Worm (Caenorhabditis elegans) whole organism, L4 larva: ENCODE measurements around the gene Y37A1B.4.

Experiments used
- D1046.2 ChIP-seq: fragments of 200-800 bp; sonication (Bioruptor generic); IDR thresholded peaks from 2 replicates; pipeline ENCODE4 v1.3.6; 2022; ENCODE audit warnings: missing genetic modification characterization, missing compliant biosample characterization
- F26F4.8 ChIP-seq: fragments of 200-800 bp; sonication (Bioruptor generic); conservative IDR thresholded peaks from 2 replicates; pipeline ENCODE4 v1.3.6; 2022; ENCODE audit warnings: missing genetic modification characterization, missing compliant biosample characterization
- F37D6.2 ChIP-seq: sonication (generic microtip); optimal IDR thresholded peaks from 2 replicates; lab custom pipeline; 2016; ENCODE audit warnings: mild to moderate bottlenecking, missing genetic modification characterization, missing compliant biosample characterization
- F49E8.2 ChIP-seq: sonication (generic microtip); optimal IDR thresholded peaks from 2 replicates; lab custom pipeline; 2016; ENCODE audit warnings: missing compliant biosample characterization, mild to moderate bottlenecking, missing genetic modification characterization, borderline replicate concordance
- R02D3.7 ChIP-seq: fragments of 150-350 bp; sonication (generic microtip); optimal IDR thresholded peaks from 3 replicates; lab custom pipeline; 2014; ENCODE audit warnings: missing biosample characterization, missing genetic modification characterization
- T26A8.4 ChIP-seq: fragments of 200-800 bp; sonication (Bioruptor generic); IDR thresholded peaks from 2 replicates; pipeline ENCODE4 v1.3.6; 2022; ENCODE audit warnings: missing genetic modification characterization, missing compliant biosample characterization
- Y48G9A.11 ChIP-seq: fragments of 200-800 bp; sonication (Bioruptor generic); IDR thresholded peaks from 2 replicates; pipeline ENCODE4 v1.3.6; 2022; ENCODE audit warnings: missing genetic modification reagents, missing genetic modification characterization, missing compliant biosample characterization
- ZK546.5 ChIP-seq, 2 experiments: sonication (generic microtip); optimal IDR thresholded peaks; 2 replicates each; lab custom pipeline; 2017; ENCODE audit warnings: missing biosample characterization in 2 of 2, missing genetic modification characterization in 2 of 2
- aly-2 ChIP-seq: sonication (generic microtip); optimal IDR thresholded peaks from 2 replicates; lab custom pipeline; 2018; ENCODE audit warnings: missing biosample characterization, missing genetic modification characterization
- ama-1 ChIP-seq: fragments of 150-350 bp; optimal IDR thresholded peaks from 2 replicates; lab custom pipeline; 2014; ENCODE audit warnings: inconsistent platforms, mixed read lengths
- ceh-20 ChIP-seq: fragments of 200-800 bp; sonication (Bioruptor generic); IDR thresholded peaks from 2 replicates; pipeline ENCODE4 v1.3.6; 2022; ENCODE audit warnings: missing genetic modification reagents, missing genetic modification characterization, missing compliant biosample characterization
- ceh-28 ChIP-seq: fragments of 150-350 bp; optimal IDR thresholded peaks from 2 replicates; lab custom pipeline; 2014; ENCODE audit warnings: missing biosample characterization, missing genetic modification reagents, missing genetic modification characterization
- ceh-44 ChIP-seq: fragments of 200-800 bp; sonication (Bioruptor generic); IDR thresholded peaks from 2 replicates; pipeline ENCODE4 v1.3.6; 2022; ENCODE audit warnings: missing genetic modification reagents, missing genetic modification characterization, missing compliant biosample characterization
- ces-1 ChIP-seq: fragments of 150-350 bp; sonication (generic microtip); optimal IDR thresholded peaks from 4 replicates; lab custom pipeline; 2014; ENCODE audit warnings: missing biosample characterization, missing genetic modification reagents, missing genetic modification characterization
- daf-16 ChIP-seq, 3 experiments: sonication (generic microtip); optimal IDR thresholded peaks; 2 replicates each; lab custom pipeline; 2016 to 2017; ENCODE audit warnings: missing genetic modification characterization in 3 of 3, missing genetic modification reagents in 3 of 3, mild to moderate bottlenecking in 2 of 3, missing compliant biosample characterization in 2 of 3, missing biosample characterization in 1 of 3, moderate library complexity in 1 of 3
- daf-8 ChIP-seq: fragments of 200-800 bp; sonication (Bioruptor generic); IDR thresholded peaks from 2 replicates; pipeline ENCODE4 v1.3.6; 2022; ENCODE audit warnings: missing genetic modification characterization, missing compliant biosample characterization
- dmd-8 ChIP-seq: fragments of 200-800 bp; sonication (Bioruptor generic); IDR thresholded peaks from 2 replicates; pipeline ENCODE4 v1.3.6; 2022; ENCODE audit warnings: missing genetic modification characterization, missing compliant biosample characterization
- dmd-9 ChIP-seq: fragments of 200-800 bp; sonication (Bioruptor generic); IDR thresholded peaks from 2 replicates; pipeline ENCODE4 v1.3.6; 2022; ENCODE audit warnings: missing genetic modification reagents, missing genetic modification characterization, missing compliant biosample characterization
- dpl-1 ChIP-seq: fragments of 150-350 bp; optimal IDR thresholded peaks from 2 replicates; lab custom pipeline; 2014; ENCODE audit warnings: missing biosample characterization, missing genetic modification reagents, missing genetic modification characterization
- duxl-1 ChIP-seq: sonication (generic microtip); optimal IDR thresholded peaks from 2 replicates; lab custom pipeline; 2016; ENCODE audit warnings: mild to moderate bottlenecking, missing genetic modification characterization, moderate library complexity, missing compliant biosample characterization; ENCODE audit not compliant: poor library complexity
- egl-27 ChIP-seq: sonication (generic microtip); optimal IDR thresholded peaks from 3 replicates; lab custom pipeline; 2017; ENCODE audit warnings: missing biosample characterization, missing genetic modification reagents, missing genetic modification characterization
- gei-8 ChIP-seq: fragments of 200-800 bp; sonication (Bioruptor generic); optimal IDR thresholded peaks from 2 replicates; lab custom pipeline; 2018; ENCODE audit warnings: mild to moderate bottlenecking, missing genetic modification characterization, missing compliant biosample characterization
- hmg-1.1 ChIP-seq: fragments of 200-800 bp; sonication (Bioruptor generic); IDR thresholded peaks from 2 replicates; pipeline ENCODE4 v1.3.6; 2022; ENCODE audit warnings: missing genetic modification reagents, missing genetic modification characterization, missing compliant biosample characterization
- lin-1 ChIP-seq: fragments of 200-800 bp; sonication (Bioruptor generic); IDR thresholded peaks from 2 replicates; pipeline ENCODE4 v1.3.6; 2022; ENCODE audit warnings: missing genetic modification reagents, missing genetic modification characterization, missing compliant biosample characterization
- lin-15B ChIP-seq: fragments of 150-350 bp; sonication (generic microtip); optimal IDR thresholded peaks from 3 replicates; lab custom pipeline; 2014; ENCODE audit warnings: missing biosample characterization, missing genetic modification characterization
- lin-29 ChIP-seq: fragments of 200-800 bp; sonication (Bioruptor generic); IDR thresholded peaks from 2 replicates; pipeline ENCODE4 v1.3.6; 2022; ENCODE audit warnings: missing genetic modification reagents, missing genetic modification characterization, missing compliant biosample characterization
- lin-39 ChIP-seq: fragments of 150-350 bp; optimal IDR thresholded peaks from 2 replicates; lab custom pipeline; 2014; ENCODE audit warnings: missing biosample characterization, missing genetic modification reagents, missing genetic modification characterization
- lir-3 ChIP-seq: sonication (generic microtip); optimal IDR thresholded peaks from 2 replicates; lab custom pipeline; 2016; ENCODE audit warnings: mild to moderate bottlenecking, missing genetic modification characterization, missing compliant biosample characterization
- madf-5 ChIP-seq, 2 experiments: fragments of 200-800 bp; sonication (Bioruptor generic); IDR thresholded peaks; 2 replicates each; pipeline ENCODE4 v1.3.6; 2022; ENCODE audit warnings: missing compliant biosample characterization in 2 of 2, missing genetic modification characterization in 2 of 2
- mdl-1 ChIP-seq, 2 experiments: fragments of 150-350 bp in 1 of 2; sonication (generic microtip) in 1 of 2; optimal IDR thresholded peaks; 2 replicates each; lab custom pipeline; 2014 to 2017; ENCODE audit warnings: missing biosample characterization in 2 of 2, missing genetic modification characterization in 2 of 2
- mdt-29 ChIP-seq: fragments of 200-800 bp; sonication (Bioruptor generic); IDR thresholded peaks from 2 replicates; pipeline ENCODE4 v1.3.6; 2022; ENCODE audit warnings: missing genetic modification reagents, missing genetic modification characterization, missing compliant biosample characterization
- mep-1 ChIP-seq: fragments of 150-350 bp; sonication (generic microtip); optimal IDR thresholded peaks from 3 replicates; lab custom pipeline; 2014; ENCODE audit warnings: missing biosample characterization, missing genetic modification characterization
- mes-2 ChIP-seq: sonication (generic microtip); optimal IDR thresholded peaks from 2 replicates; lab custom pipeline; 2016; ENCODE audit warnings: missing genotype, mild to moderate bottlenecking, missing genetic modification characterization, missing compliant biosample characterization; ENCODE audit not compliant: poor library complexity, severe bottlenecking
- mxl-2 ChIP-seq: fragments of 200-800 bp; sonication (Bioruptor generic); conservative IDR thresholded peaks from 2 replicates; pipeline ENCODE4 v1.3.6; 2022; ENCODE audit warnings: missing genetic modification reagents, missing genetic modification characterization, missing compliant biosample characterization
- mxl-3 ChIP-seq: fragments of 200-800 bp; sonication (Bioruptor generic); optimal IDR thresholded peaks from 2 replicates; lab custom pipeline; 2018; ENCODE audit warnings: mild to moderate bottlenecking, missing genetic modification characterization, missing compliant biosample characterization
- nhr-102 ChIP-seq: sonication (generic microtip); optimal IDR thresholded peaks from 2 replicates; lab custom pipeline; 2016; ENCODE audit warnings: mild to moderate bottlenecking, missing genetic modification characterization, moderate library complexity, missing compliant biosample characterization
- nhr-11 ChIP-seq: fragments of 150-350 bp; optimal IDR thresholded peaks from 2 replicates; lab custom pipeline; 2014; ENCODE audit warnings: missing biosample characterization, missing genetic modification characterization
- nhr-111 ChIP-seq: fragments of 200-800 bp; sonication (Bioruptor generic); optimal IDR thresholded peaks from 2 replicates; lab custom pipeline; 2018; ENCODE audit warnings: mild to moderate bottlenecking, missing genetic modification characterization, missing compliant biosample characterization
- nhr-237 ChIP-seq: sonication (generic microtip); optimal IDR thresholded peaks from 2 replicates; lab custom pipeline; 2017; ENCODE audit warnings: missing biosample characterization, missing genetic modification characterization
- nhr-25 ChIP-seq: sonication (generic microtip); optimal IDR thresholded peaks from 2 replicates; lab custom pipeline; 2017; ENCODE audit warnings: missing genetic modification characterization, mild to moderate bottlenecking, missing compliant biosample characterization, antibody characterized with exemption, moderate library complexity, borderline replicate concordance; ENCODE audit not compliant: insufficient read depth
- nhr-28 ChIP-seq: fragments of 150-350 bp; optimal IDR thresholded peaks from 2 replicates; lab custom pipeline; 2014; ENCODE audit warnings: missing biosample characterization, missing genetic modification characterization
- rbr-2 ChIP-seq: sonication (generic microtip); optimal IDR thresholded peaks from 2 replicates; lab custom pipeline; 2016; ENCODE audit warnings: missing genotype, missing genetic modification characterization, missing compliant biosample characterization
- saeg-2 ChIP-seq: fragments of 200-800 bp; sonication (Bioruptor generic); IDR thresholded peaks from 2 replicates; pipeline ENCODE4 v1.3.6; 2022; ENCODE audit warnings: missing genetic modification reagents, missing genetic modification characterization, missing compliant biosample characterization
- sdz-12 ChIP-seq: fragments of 200-800 bp; sonication (Bioruptor generic); optimal IDR thresholded peaks from 2 replicates; lab custom pipeline; 2018; ENCODE audit warnings: mild to moderate bottlenecking, missing genetic modification characterization, missing compliant biosample characterization
- set-16 ChIP-seq: fragments of 200-800 bp; sonication (Bioruptor generic); IDR thresholded peaks from 2 replicates; pipeline ENCODE4 v1.3.6; 2022; ENCODE audit warnings: missing genetic modification reagents, missing genetic modification characterization, missing compliant biosample characterization
- snpc-1.2 ChIP-seq: fragments of 200-800 bp; sonication (Bioruptor generic); IDR thresholded peaks from 2 replicates; pipeline ENCODE4 v1.3.6; 2022; ENCODE audit warnings: missing genetic modification reagents, missing genetic modification characterization, missing compliant biosample characterization
- spr-1 ChIP-seq: sonication (generic microtip); optimal IDR thresholded peaks from 2 replicates; lab custom pipeline; 2016; ENCODE audit warnings: mild to moderate bottlenecking, missing genetic modification characterization, missing compliant biosample characterization
- spr-3 ChIP-seq: fragments of 200-800 bp; sonication (Bioruptor generic); optimal IDR thresholded peaks from 2 replicates; lab custom pipeline; 2018; ENCODE audit warnings: mild to moderate bottlenecking, missing genetic modification characterization, missing compliant biosample characterization
- zag-1 ChIP-seq: fragments of 150-350 bp; optimal IDR thresholded peaks from 2 replicates; lab custom pipeline; 2014; ENCODE audit warnings: missing biosample characterization, missing genetic modification characterization
- zfp-2 ChIP-seq: sonication (generic microtip); optimal IDR thresholded peaks from 2 replicates; lab custom pipeline; 2016; ENCODE audit warnings: mild to moderate bottlenecking, missing genetic modification characterization, missing compliant biosample characterization
- zfp-3 ChIP-seq: fragments of 200-800 bp; sonication (Bioruptor generic); conservative IDR thresholded peaks from 2 replicates; pipeline ENCODE4 v1.3.6; 2022; ENCODE audit warnings: missing genetic modification reagents, missing genetic modification characterization, missing compliant biosample characterization

Y37A1B.4 gene

DNA sequence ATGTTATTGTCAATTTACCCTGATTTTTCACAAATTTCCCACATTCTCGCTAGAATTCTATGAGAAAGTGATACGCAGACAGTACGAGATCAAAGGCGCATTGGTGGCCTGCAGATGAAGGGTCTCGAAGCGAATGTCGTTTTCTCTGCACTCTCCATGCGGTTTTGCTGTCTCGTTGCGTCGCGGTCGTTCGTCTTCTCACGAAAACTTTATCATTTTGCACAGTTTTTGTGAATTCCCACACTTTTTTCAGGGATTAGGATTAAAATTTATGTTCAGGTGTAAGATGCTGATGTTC, 10.4 kb upstream of the Y37A1B.4 start (continued):
- TF ChIP-seq duxl-1 (tag; lab: Kevin White, UChicago) (no peak), mdt-29 (GFP tag; lab: Robert Waterston, UW) (no peak; the same call in 1 of the 2 replicates), nhr-237 (tag; lab: Kevin White, UChicago) (no peak), nhr-11 (peak; percentile 66), spr-3 (no peak), lir-3 (tag; lab: Kevin White, UChicago) (no peak), gei-8 (no peak), madf-5 (GFP tag; IDR thresholded peaks at IDR 0.05; lab: Robert Waterston, UW) (no peak), D1046.2 (GFP tag; lab: Robert Waterston, UW) (no peak), nhr-111 (GFP tag; lab: Kevin White, UChicago) (no peak), hmg-1.1 (GFP tag; lab: Robert Waterston, UW) (peak; percentile 70), mep-1 (peak; percentile 89), lin-39 (tag; lab: Kevin White, UChicago) (no peak), zfp-2 (tag; lab: Kevin White, UChicago) (no peak), ces-1 (no peak), ceh-44 (peak; percentile 43; the same call in 1 of the 2 replicates), lin-15B (peak; percentile 69), zag-1 (peak; percentile 22), egl-27 (tag; lab: Kevin White, UChicago) (no peak), F26F4.8 (GFP tag; lab: Robert Waterston, UW) (no peak), mes-2 (tag; lab: Kevin White, UChicago) (peak; percentile 84), dmd-8 (GFP tag; lab: Robert Waterston, UW) (no peak), spr-1 (tag; lab: Kevin White, UChicago) (peak; percentile 7), set-16 (GFP tag; lab: Robert Waterston, UW) (no peak), mxl-2 (GFP tag; lab: Robert Waterston, UW) (no peak), aly-2 (tag; lab: Kevin White, UChicago) (no peak), dmd-9 (GFP tag; lab: Robert Waterston, UW) (no peak), R02D3.7 (tag; lab: Kevin White, UChicago) (no peak), Y48G9A.11 (GFP tag; lab: Robert Waterston, UW) (peak; percentile 65), mxl-3 (peak; percentile 30), ama-1 (lab: Kevin White, UChicago) (peak; percentile 93), nhr-25 (tag; lab: Kevin White, UChicago) (peak; percentile 70), sdz-12 (GFP tag; lab: Kevin White, UChicago) (no peak), nhr-102 (tag; lab: Kevin White, UChicago) (peak; percentile 44), dpl-1 (peak; percentile 76), lin-29 (GFP tag; lab: Robert Waterston, UW) (no peak), rbr-2 (tag; lab: Kevin White, UChicago) (peak; percentile 56), daf-16 (GFP tag; optimal IDR thresholded peaks at IDR 0.05; lab: Kevin White, UChicago) (peak in 1 of 2 experiments; percentile 23), daf-16 (tag; optimal IDR thresholded peaks at IDR 0.05; lab: Kevin White, UChicago) (peak; percentile 61), saeg-2 (GFP tag; lab: Robert Waterston, UW) (no peak), ceh-20 (GFP tag; lab: Robert Waterston, UW) (peak; percentile 37; the same call in 1 of the 2 replicates), T26A8.4 (GFP tag; lab: Robert Waterston, UW) (0 out of 2 replicates have a peak, but pooled peaks have one; percentile 27), daf-8 (GFP tag; lab: Robert Waterston, UW) (no peak), lin-1 (GFP tag; lab: Robert Waterston, UW) (no peak), zfp-3 (GFP tag; lab: Robert Waterston, UW) (no peak), F49E8.2 (peak; percentile 72), F37D6.2 (peak; percentile 49), snpc-1.2 (peak; percentile 96), ZK546.5 (tag; optimal IDR thresholded peaks at IDR 0.05; lab: Kevin White, UChicago) (peak in 1 of 2 experiments; percentile 57), nhr-28 (tag; lab: Kevin White, UChicago) (peak; percentile 69), ceh-28 (tag; lab: Kevin White, UChicago) (no peak), mdl-1 (tag; optimal IDR thresholded peaks at IDR 0.05; lab: Kevin White, UChicago) (peak in 1 of 2 experiments; percentile 41)
